Fruit fly (Drosophila melanogaster): ENCODE results near the gene klar.

- TF ChIP-seq Lpt (GFP tag; optimal IDR thresholded peaks at IDR 0.05): no peak
- TF ChIP-seq CG6854 (GFP tag; optimal IDR thresholded peaks at IDR 0.05): no peak
- no peak for TF ChIP-seq fd59A (GFP tag; optimal IDR thresholded peaks at IDR 0.05)
- no peak for TF ChIP-seq Sox102F (GFP tag; optimal IDR thresholded peaks at IDR 0.05)
- no peak for TF ChIP-seq CG8119 (GFP tag; IDR thresholded peaks at IDR 0.05)
- no peak for TF ChIP-seq CG11762 (GFP tag; optimal IDR thresholded peaks at IDR 0.05; ENCODE audit: insufficient read depth)
- no peak for TF ChIP-seq CG7368 (GFP tag; optimal IDR thresholded peaks at IDR 0.05)
Measured at dm6 chr3L:513656-514055, 26.8 kb downstream of the klar start.

All from whole organism, prepupa.